Worm (Caenorhabditis elegans): Measurements from ENCODE around the gene F53H4.3.

The F53H4.3 gene

DNA sequence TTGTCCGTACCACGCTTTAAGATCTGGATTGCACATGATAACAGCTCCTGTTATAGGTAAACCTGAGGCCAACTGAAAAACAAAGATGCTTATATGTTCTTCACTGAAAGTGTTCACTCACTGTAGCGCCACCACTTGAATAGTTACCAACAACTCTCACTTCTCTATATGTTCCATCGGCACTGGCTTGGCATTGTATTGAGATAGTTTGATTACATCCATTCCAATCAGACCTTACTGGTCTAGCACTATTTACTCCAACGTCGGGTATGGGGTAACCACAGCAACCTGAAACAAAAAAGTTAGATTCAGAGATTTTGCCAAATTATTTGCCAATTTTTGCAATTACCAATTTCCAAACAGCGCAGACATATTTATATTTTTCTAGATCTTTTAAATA is 28.4 kb upstream of the F53H4.3 start:
- TF ChIP-seq unc-62 (GFP tag; optimal IDR thresholded peaks at IDR 0.05) (no peak), cnd-1 (tag; optimal IDR thresholded peaks at IDR 0.05) (no peak), nhr-28 (tag; optimal IDR thresholded peaks at IDR 0.05) (no peak), ceh-43 (GFP tag; optimal IDR thresholded peaks at IDR 0.05) (no peak)

DNA sequence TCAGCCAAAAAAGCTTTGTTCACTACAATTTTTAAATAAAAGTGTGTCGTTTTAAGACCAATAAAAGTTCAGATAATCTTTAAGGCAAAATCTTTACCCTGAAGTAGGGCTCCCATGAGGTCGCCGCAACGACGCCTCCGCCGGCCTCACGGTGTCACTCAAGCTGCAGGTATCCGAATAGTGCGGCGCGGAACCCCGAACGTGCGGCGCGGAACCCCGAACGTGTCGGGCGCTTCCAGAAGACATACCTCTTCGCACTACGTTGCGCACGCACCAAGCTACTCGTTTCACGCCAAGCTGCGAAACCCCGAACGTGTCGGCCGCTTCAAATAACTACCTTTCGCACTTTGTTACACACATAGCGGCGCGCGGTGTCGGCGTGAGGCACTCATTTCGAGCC is 25.4 kb upstream of the F53H4.3 start:
- TF ChIP-seq sptf-1 (tag; optimal IDR thresholded peaks at IDR 0.05) (no peak), snpc-4 (tag; optimal IDR thresholded peaks at IDR 0.05) (no peak), pha-4 (tag; optimal IDR thresholded peaks at IDR 0.05) (no peak), nhr-237 (tag; optimal IDR thresholded peaks at IDR 0.05) (no peak), ztf-11 (tag; optimal IDR thresholded peaks at IDR 0.05) (no peak), unc-39 (tag; optimal IDR thresholded peaks at IDR 0.05) (no peak), lin-32 (GFP tag; optimal IDR thresholded peaks at IDR 0.05) (no peak), lin-13 (tag; optimal IDR thresholded peaks at IDR 0.05) (no peak)

ce11 chrX:15910328-15910727 is 22.9 kb upstream of the F53H4.3 start, which contains the start of gene npr-33:
TSS of gene npr-33 (plus strand) at chrX:15910628.
- no peak for TF ChIP-seq ztf-11 (tag; optimal IDR thresholded peaks at IDR 0.05)
- no peak for TF ChIP-seq unc-62 (GFP tag; optimal IDR thresholded peaks at IDR 0.05)
- no peak for TF ChIP-seq ceh-43 (GFP tag; optimal IDR thresholded peaks at IDR 0.05)
- TF ChIP-seq M03D4.4 (tag; optimal IDR thresholded peaks at IDR 0.05) = no peak
- no peak for TF ChIP-seq ceh-39 (tag; optimal IDR thresholded peaks at IDR 0.05)
- no peak for TF ChIP-seq mab-5 (tag; optimal IDR thresholded peaks at IDR 0.05)
- TF ChIP-seq tbx-8 (GFP tag; optimal IDR thresholded peaks at IDR 0.05) = no peak
- TF ChIP-seq unc-39 (tag; optimal IDR thresholded peaks at IDR 0.05) = no peak
- no peak for TF ChIP-seq cnd-1 (tag; optimal IDR thresholded peaks at IDR 0.05)

- TF ChIP-seq lin-32 (GFP tag; optimal IDR thresholded peaks at IDR 0.05) = no peak
Measured at ce11 chrX:15902835-15903234, 15.4 kb upstream of the F53H4.3 start.

DNA sequence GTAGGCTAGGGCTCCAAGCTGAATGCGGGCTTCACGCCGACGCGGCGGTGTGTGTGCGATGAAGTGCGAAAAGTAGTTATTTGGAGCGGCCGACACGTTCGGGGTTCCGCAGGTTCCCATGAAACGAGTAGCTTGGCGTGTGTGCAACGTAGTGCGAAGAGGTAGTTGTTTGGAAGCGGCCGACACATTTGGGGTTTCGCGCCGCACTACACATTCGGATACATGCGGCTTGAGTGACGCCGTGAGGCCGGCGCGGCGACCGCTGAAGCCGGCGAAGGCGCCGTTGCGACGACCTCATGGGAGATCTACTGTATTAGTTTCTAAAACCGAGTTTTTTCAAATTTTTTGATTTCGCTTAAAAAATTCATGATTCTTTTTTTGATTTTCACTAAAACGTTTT is 13.8 kb upstream of the F53H4.3 start:
- no peak for TF ChIP-seq ceh-43 (GFP tag; optimal IDR thresholded peaks at IDR 0.05)
- TF ChIP-seq nhr-2 (tag; optimal IDR thresholded peaks at IDR 0.05) = no peak
- no peak for TF ChIP-seq lin-32 (GFP tag; optimal IDR thresholded peaks at IDR 0.05)
- TF ChIP-seq lsy-2 (tag; optimal IDR thresholded peaks at IDR 0.05) = no peak
- no peak for TF ChIP-seq tbx-8 (GFP tag; optimal IDR thresholded peaks at IDR 0.05)

- no peak for TF ChIP-seq nhr-76 (tag; optimal IDR thresholded peaks at IDR 0.05)
- no peak for TF ChIP-seq elt-1 (tag; optimal IDR thresholded peaks at IDR 0.05; ENCODE audit: borderline replicate concordance, insufficient read depth)
- no peak for TF ChIP-seq ces-1 (GFP tag; optimal IDR thresholded peaks at IDR 0.05)
- no peak for TF ChIP-seq ham-2 (GFP tag; optimal IDR thresholded peaks at IDR 0.05)
- no peak for TF ChIP-seq zip-8 (tag; optimal IDR thresholded peaks at IDR 0.05)
- no peak for TF ChIP-seq tbx-8 (GFP tag; optimal IDR thresholded peaks at IDR 0.05)
- TF ChIP-seq unc-62 (GFP tag; optimal IDR thresholded peaks at IDR 0.05) = no peak
- no peak for TF ChIP-seq M03D4.4 (tag; optimal IDR thresholded peaks at IDR 0.05)
- no peak for TF ChIP-seq unc-120 (tag; optimal IDR thresholded peaks at IDR 0.05; ENCODE audit: poor library complexity, severe bottlenecking)
- no peak for TF ChIP-seq hlh-1 (tag; optimal IDR thresholded peaks at IDR 0.05)
- TF ChIP-seq snpc-4 (tag; optimal IDR thresholded peaks at IDR 0.05) = no peak
- no peak for TF ChIP-seq nhr-28 (tag; optimal IDR thresholded peaks at IDR 0.05)
- no peak for TF ChIP-seq elt-3 (tag; optimal IDR thresholded peaks at IDR 0.05)
Measured at ce11 chrX:15892525-15892924, 5.1 kb upstream of the F53H4.3 start.

DNA sequence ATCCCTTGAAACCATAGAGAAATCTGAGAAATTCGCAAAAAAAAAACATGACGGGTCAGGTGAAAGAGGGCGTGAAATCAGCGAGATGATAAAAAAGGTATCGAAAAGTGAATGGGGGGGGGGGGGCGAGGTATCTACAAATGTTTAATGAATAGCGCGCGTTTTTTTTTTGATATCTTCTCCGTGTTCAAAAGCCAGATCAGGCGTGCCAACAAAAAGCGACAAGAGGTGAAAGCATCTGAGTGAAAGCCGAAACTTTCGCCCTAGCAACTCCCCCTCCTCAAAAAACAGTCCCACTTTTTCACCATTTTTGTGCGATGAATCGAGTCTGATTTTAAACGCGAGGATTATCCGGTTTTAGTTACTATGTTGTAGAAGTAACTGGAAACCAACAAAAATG is 594 bp upstream of the F53H4.3 start:
- no peak for TF ChIP-seq lin-32 (GFP tag; optimal IDR thresholded peaks at IDR 0.05)
- TF ChIP-seq M03D4.4 (tag; optimal IDR thresholded peaks at IDR 0.05) = no peak
- TF ChIP-seq ceh-83 (GFP tag; optimal IDR thresholded peaks at IDR 0.05) = no peak
- TF ChIP-seq drap-1 (GFP tag; optimal IDR thresholded peaks at IDR 0.05) = no peak
- TF ChIP-seq lsy-2 (tag; optimal IDR thresholded peaks at IDR 0.05) = no peak
- no peak for TF ChIP-seq bed-3 (GFP tag; optimal IDR thresholded peaks at IDR 0.05)
- TF ChIP-seq unc-62 (GFP tag; optimal IDR thresholded peaks at IDR 0.05) = no peak
- TF ChIP-seq ceh-39 (tag; optimal IDR thresholded peaks at IDR 0.05) = no peak
- no peak for TF ChIP-seq flh-1 (GFP tag; optimal IDR thresholded peaks at IDR 0.05)
- TF ChIP-seq elt-3 (tag; optimal IDR thresholded peaks at IDR 0.05) = no peak
- TF ChIP-seq sem-2 (GFP tag; optimal IDR thresholded peaks at IDR 0.05) = no peak
- no peak for TF ChIP-seq ces-1 (GFP tag; optimal IDR thresholded peaks at IDR 0.05)
- no peak for TF ChIP-seq cnd-1 (tag; optimal IDR thresholded peaks at IDR 0.05)
- TF ChIP-seq blmp-1 (tag; optimal IDR thresholded peaks at IDR 0.05) = no peak
- no peak for TF ChIP-seq sptf-1 (tag; optimal IDR thresholded peaks at IDR 0.05)
- TF ChIP-seq unc-120 (tag; optimal IDR thresholded peaks at IDR 0.05; ENCODE audit: poor library complexity, severe bottlenecking) = no peak
- TF ChIP-seq mls-2 (tag; optimal IDR thresholded peaks at IDR 0.05) = no peak
- TF ChIP-seq ztf-11 (tag; optimal IDR thresholded peaks at IDR 0.05) = no peak
- no peak for TF ChIP-seq tbx-8 (GFP tag; optimal IDR thresholded peaks at IDR 0.05)
- no peak for TF ChIP-seq pha-4 (tag; optimal IDR thresholded peaks at IDR 0.05)

Data from whole organism, mixed stage, embryonic.